Worm (Caenorhabditis elegans): ENCODE data around the gene Y77E11A.7.
A peak's percentile ranks its signal among the peaks of the same experiment; 100 is the strongest.

Gene Y77E11A.7

ce11 chrIV:1419795-1420509, at the start of gene Y77E11A.7:
Gene Y77E11A.7 (minus strand): TSS chrIV:1419849.
- TF ChIP-seq lag-1 (GFP tag; IDR thresholded peaks at IDR 0.05) (no peak), ccch-3 (GFP tag; optimal IDR thresholded peaks at IDR 0.05) (peak; percentile 2), unc-130 (GFP tag; optimal IDR thresholded peaks at IDR 0.05) (no peak), Y95B8A.8 (GFP tag; IDR thresholded peaks at IDR 0.05) (0 out of 2 replicates have a peak, but pooled peaks have one; percentile 10), Y79H2A.3 (GFP tag; conservative IDR thresholded peaks at IDR 0.05) (no peak), attf-6 (GFP tag; IDR thresholded peaks at IDR 0.05) (no peak), attf-3 (GFP tag; conservative IDR thresholded peaks at IDR 0.05) (peak; percentile 53), nfyb-1 (GFP tag; IDR thresholded peaks at IDR 0.05) (peak; percentile 67; the same call in 1 of the 2 replicates), die-1 (tag; optimal IDR thresholded peaks at IDR 0.05) (no peak), lin-40 (tag; optimal IDR thresholded peaks at IDR 0.05) (peak; percentile 74), madf-8 (GFP tag; conservative IDR thresholded peaks at IDR 0.05) (peak; percentile 88), sea-2 (GFP tag; IDR thresholded peaks at IDR 0.05) (no peak), F55B11.4 (tag; optimal IDR thresholded peaks at IDR 0.05; ENCODE audit: borderline replicate concordance, insufficient read depth) (no peak), cebp-1 (GFP tag; IDR thresholded peaks at IDR 0.05) (no peak), cebp-1 (tag; optimal IDR thresholded peaks at IDR 0.05) (peak; percentile 80), hlh-26 (GFP tag; conservative IDR thresholded peaks at IDR 0.05) (no peak), rec-8 (tag; optimal IDR thresholded peaks at IDR 0.05) (peak in 1 of 2 experiments; percentile 3), B0019.2 (GFP tag; conservative IDR thresholded peaks at IDR 0.05) (no peak), F33H1.4 (GFP tag; IDR thresholded peaks at IDR 0.05) (peak; percentile 98), pha-4 (tag; optimal IDR thresholded peaks at IDR 0.05) (peak; percentile 58), rcor-1 (GFP tag; IDR thresholded peaks at IDR 0.05) (no peak), ZK185.1 (tag; optimal IDR thresholded peaks at IDR 0.05; ENCODE audit: poor library complexity, severe bottlenecking) (no peak), mxl-1 (tag; optimal IDR thresholded peaks at IDR 0.05) (no peak), T07F8.4 (tag; optimal IDR thresholded peaks at IDR 0.05) (no peak), mes-4 (tag; optimal IDR thresholded peaks at IDR 0.05) (no peak), F23B12.7 (tag; optimal IDR thresholded peaks at IDR 0.05; ENCODE audit: insufficient read depth) (peak; percentile 52), madf-6 (GFP tag; IDR thresholded peaks at IDR 0.05) (peak; percentile 96), lir-1 (GFP tag; conservative IDR thresholded peaks at IDR 0.05) (peak; percentile 42; the same call in 1 of the 2 replicates), somi-1 (GFP tag; optimal IDR thresholded peaks at IDR 0.05) (no peak), sdz-38 (tag; optimal IDR thresholded peaks at IDR 0.05) (no peak), B0035.1 (tag; optimal IDR thresholded peaks at IDR 0.05) (no peak), K12H6.12 (tag; optimal IDR thresholded peaks at IDR 0.05) (peak; percentile 94), F49E8.2 (tag; optimal IDR thresholded peaks at IDR 0.05; ENCODE audit: insufficient read depth) (peak; percentile 53), nhr-80 (tag; optimal IDR thresholded peaks at IDR 0.05) (peak; percentile 86), ekl-4 (GFP tag; IDR thresholded peaks at IDR 0.05) (peak; percentile 50; the same call in 1 of the 2 replicates), let-607 (tag; optimal IDR thresholded peaks at IDR 0.05) (peak; percentile 17 to 38), F57C9.4 (tag; optimal IDR thresholded peaks at IDR 0.05) (no peak), nfya-2 (GFP tag; IDR thresholded peaks at IDR 0.05) (no peak), cebp-2 (GFP tag; IDR thresholded peaks at IDR 0.05) (no peak), madf-10 (tag; optimal IDR thresholded peaks at IDR 0.05) (peak; percentile 77), ceh-27 (GFP tag; optimal IDR thresholded peaks at IDR 0.05) (peak; percentile 96), F22D6.2 (tag; optimal IDR thresholded peaks at IDR 0.05) (no peak), C06A6.2 (GFP tag; conservative IDR thresholded peaks at IDR 0.05) (no peak), attf-5 (GFP tag; optimal IDR thresholded peaks at IDR 0.05) (peak; percentile 99), Y67H2A.10 (GFP tag; conservative IDR thresholded peaks at IDR 0.05) (peak; percentile 61), xnd-1 (tag; optimal IDR thresholded peaks at IDR 0.05) (peak; percentile 92), ztf-25 (GFP tag; IDR thresholded peaks at IDR 0.05) (0 out of 2 replicates have a peak, but pooled peaks have one; percentile 40)
